Fruit fly (Drosophila melanogaster) S2 (cell line): ENCODE results near the gene CG42512.

Source experiments
- CG8478 ChIP-seq: fragments of >200 bp; optimal IDR thresholded peaks from 2 replicates; lab custom pipeline; 2018
- CTCF ChIP-seq, 2 experiments: fragments of >200 bp; optimal IDR thresholded peaks; 2 replicates each; lab custom pipeline; 2018

CG42512 gene

dm6 chrX:16640260-16641100 lies 10.7 kb upstream of the CG42512 start, which contains the start of the genes SNRPG and mthl1:
TSS of gene SNRPG (minus strand) at chrX:16640419.
TSS of gene mthl1 (plus strand) at chrX:16640968.
- TF ChIP-seq CG8478, result no peak
- no peak for TF ChIP-seq CTCF (optimal IDR thresholded peaks at IDR 0.05; lab: Kevin White, UChicago)

- no peak for TF ChIP-seq CTCF (optimal IDR thresholded peaks at IDR 0.05; lab: Kevin White, UChicago)
- TF ChIP-seq CG8478, result no peak
Measured at dm6 chrX:16641101-16641420, 10.1 kb upstream of the CG42512 start.

- no peak for TF ChIP-seq CTCF (optimal IDR thresholded peaks at IDR 0.05; lab: Kevin White, UChicago)
- TF ChIP-seq CG8478, result no peak
Measured at dm6 chrX:16643363-16643946, 7.7 kb upstream of the CG42512 start.

- TF ChIP-seq CG8478, result no peak
- no peak for TF ChIP-seq CTCF (optimal IDR thresholded peaks at IDR 0.05; lab: Kevin White, UChicago)
Measured at dm6 chrX:16644535-16645131, 6.5 kb upstream of the CG42512 start.

- TF ChIP-seq CTCF (optimal IDR thresholded peaks at IDR 0.05; lab: Kevin White, UChicago), result no peak
- TF ChIP-seq CG8478, result no peak
Measured at dm6 chrX:16645472-16645871, 5.7 kb upstream of the CG42512 start.

dm6 chrX:16647092-16647632 lies 4.0 kb upstream of the CG42512 start:
- TF ChIP-seq CG8478, result no peak
- TF ChIP-seq CTCF (optimal IDR thresholded peaks at IDR 0.05; lab: Kevin White, UChicago), result no peak

- TF ChIP-seq CTCF (optimal IDR thresholded peaks at IDR 0.05; lab: Kevin White, UChicago) (no peak), CG8478 (no peak)
Measured at dm6 chrX:16647737-16648434, 3.3 kb upstream of the CG42512 start.

- no peak for TF ChIP-seq CTCF (optimal IDR thresholded peaks at IDR 0.05; lab: Kevin White, UChicago)
- no peak for TF ChIP-seq CG8478
Measured at dm6 chrX:16648435-16648781, 2.8 kb upstream of the CG42512 start.

- no peak for TF ChIP-seq CTCF (optimal IDR thresholded peaks at IDR 0.05; lab: Kevin White, UChicago)
- no peak for TF ChIP-seq CG8478
Measured at dm6 chrX:16650078-16651063, 805 bp upstream of the CG42512 start.

- no peak for TF ChIP-seq CTCF (optimal IDR thresholded peaks at IDR 0.05; lab: Kevin White, UChicago)
- TF ChIP-seq CG8478, result no peak
Measured at dm6 chrX:16651625-16652024, 449 bp downstream of the CG42512 start.

dm6 chrX:16654931-16655409 lies 3.8 kb downstream of the CG42512 start, which contains the start of the genes Nemp and r:
TSS of gene Nemp (minus strand) at chrX:16655015.
TSS of gene r (plus strand) at chrX:16655359.
- peak in 1 of 2 experiments; percentile 1 for TF ChIP-seq CTCF (optimal IDR thresholded peaks at IDR 0.05; lab: Kevin White, UChicago)
- TF ChIP-seq CG8478, result no peak

dm6 chrX:16655724-16656235 lies 4.6 kb downstream of the CG42512 start:
- no peak for TF ChIP-seq CG8478
- no peak for TF ChIP-seq CTCF (optimal IDR thresholded peaks at IDR 0.05; lab: Kevin White, UChicago)

dm6 chrX:16660632-16661031 lies 9.5 kb downstream of the CG42512 start:
- TF ChIP-seq CTCF (optimal IDR thresholded peaks at IDR 0.05; lab: Kevin White, UChicago), result no peak
- no peak for TF ChIP-seq CG8478
